Worm (Caenorhabditis elegans): ENCODE results near the gene gsto-2.

DNA sequence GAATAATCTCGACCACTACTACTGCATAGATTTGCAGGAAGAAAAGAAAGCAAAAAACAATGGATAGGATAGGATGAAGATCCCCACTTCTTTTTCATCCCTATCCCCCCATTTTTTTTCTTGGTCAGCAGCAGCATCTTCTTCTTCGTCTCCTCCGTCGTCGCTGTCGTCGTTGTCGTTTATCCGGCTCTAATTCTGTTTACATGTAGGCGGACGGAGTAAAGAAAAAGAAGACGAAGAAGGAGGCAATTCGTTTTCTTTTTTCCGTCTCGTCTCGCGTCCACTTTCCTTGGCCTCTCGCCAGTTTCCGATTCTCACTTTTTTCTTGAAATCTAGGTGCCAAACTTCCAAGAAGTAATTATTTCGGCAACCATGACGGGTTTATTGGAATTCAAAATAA, 42.9 kb upstream of the gsto-2 start:
- TF ChIP-seq dao-5 (tag; optimal IDR thresholded peaks at IDR 0.05) (no peak), him-1 (tag; optimal IDR thresholded peaks at IDR 0.05) (no peak), W03F9.2 (tag; optimal IDR thresholded peaks at IDR 0.05) (no peak)

Data from whole organism, L4/young adult.